Worm (Caenorhabditis elegans) whole organism, late embryonic: ENCODE results near the gene bus-19.

Experiments
- C38D4.7 ChIP-seq: fragments of 200-800 bp; sonication (Bioruptor generic); optimal IDR thresholded peaks from 2 replicates; lab custom pipeline; 2018; ENCODE audit warnings: mild to moderate bottlenecking, missing genetic modification characterization, moderate library complexity, missing compliant biosample characterization
- ceh-14 ChIP-seq: sonication (generic microtip); optimal IDR thresholded peaks from 2 replicates; lab custom pipeline; 2016; ENCODE audit warnings: missing genotype, missing genetic modification characterization, missing compliant biosample characterization
- ceh-24 ChIP-seq: sonication (generic microtip); optimal IDR thresholded peaks from 2 replicates; lab custom pipeline; 2016; ENCODE audit warnings: mild to moderate bottlenecking, missing genetic modification characterization, missing compliant biosample characterization
- elt-2 ChIP-seq: sonication (generic microtip); optimal IDR thresholded peaks from 2 replicates; lab custom pipeline; 2016; ENCODE audit warnings: missing genetic modification reagents, missing genetic modification characterization, missing compliant biosample characterization

Gene bus-19

ce11 chrV:12928929-12929532 lies 57.2 kb downstream of the bus-19 start, which contains the start of gene T16G1.2:
TSS of gene T16G1.2 (plus strand) at chrV:12929482.
- TF ChIP-seq C38D4.7 (GFP tag; lab: Kevin White, UChicago): no peak
- TF ChIP-seq ceh-24 (tag; lab: Kevin White, UChicago): no peak
- no peak for TF ChIP-seq elt-2 (tag; lab: Kevin White, UChicago)
- no peak for TF ChIP-seq ceh-14 (tag; lab: Kevin White, UChicago)
